Fruit fly (Drosophila melanogaster) whole organism, prepupa: Measurements from ENCODE around the gene CG43054.

Source experiments
- CG10669 ChIP-seq: fragments of 200-800 bp; sonication (Bioruptor generic); optimal IDR thresholded peaks from 3 replicates; lab custom pipeline; 2018; ENCODE audit warnings: missing biosample characterization, mild to moderate bottlenecking, missing genetic modification characterization, moderate library complexity
- CG11294 ChIP-seq: fragments of 200-800 bp; sonication (Bioruptor generic); IDR thresholded peaks from 2 replicates; pipeline ENCODE4 v1.3.6; 2022; ENCODE audit warnings: missing biosample characterization, missing genetic modification characterization
- CG1621 ChIP-seq: fragments of 200-800 bp; sonication (Bioruptor generic); optimal IDR thresholded peaks from 3 replicates; lab custom pipeline; 2018; ENCODE audit warnings: missing biosample characterization, mild to moderate bottlenecking, missing genetic modification characterization
- CG16779 ChIP-seq: fragments of 200-800 bp; sonication (Bioruptor generic); optimal IDR thresholded peaks from 3 replicates; lab custom pipeline; 2017; ENCODE audit warnings: missing biosample characterization, mild to moderate bottlenecking, missing genetic modification characterization
- CG3919 ChIP-seq: fragments of 200-800 bp; sonication (Bioruptor generic); optimal IDR thresholded peaks from 3 replicates; lab custom pipeline; 2016; ENCODE audit warnings: missing biosample characterization, missing genetic modification characterization
- CG6276 ChIP-seq: fragments of 200-800 bp; sonication (Bioruptor generic); optimal IDR thresholded peaks from 2 replicates; lab custom pipeline; 2017; ENCODE audit warnings: missing biosample characterization, mild to moderate bottlenecking, missing genetic modification characterization
- Ets96B ChIP-seq: fragments of 200-800 bp; optimal IDR thresholded peaks from 2 replicates; lab custom pipeline; 2019; ENCODE audit warnings: missing biosample characterization, mild to moderate bottlenecking, missing genetic modification characterization, moderate library complexity
- Gug ChIP-seq: fragments of 200-800 bp; sonication (Bioruptor generic); IDR thresholded peaks from 2 replicates; pipeline ENCODE4 v1.3.6; 2022; ENCODE audit warnings: missing biosample characterization, missing genetic modification characterization
- Smox ChIP-seq: fragments of 200-800 bp; sonication (Bioruptor generic); optimal IDR thresholded peaks from 3 replicates; lab custom pipeline; 2016; ENCODE audit warnings: missing biosample characterization, missing genetic modification characterization
- pdm3 ChIP-seq: fragments of 200-800 bp; sonication (Bioruptor generic); optimal IDR thresholded peaks from 3 replicates; lab custom pipeline; 2016; ENCODE audit warnings: missing biosample characterization, missing genetic modification characterization

dm6 chr2L:17586750-17587149 is 40.9 kb upstream of the CG43054 start:
- TF ChIP-seq Smox (GFP tag; lab: Kevin White, UChicago) (no peak), Gug (GFP tag; lab: Robert Waterston, UW) (no peak), CG1621 (tag; lab: Kevin White, UChicago) (no peak), pdm3 (GFP tag; lab: Kevin White, UChicago) (no peak), CG6276 (no peak), Ets96B (tag; lab: Kevin White, UChicago) (no peak), CG10669 (GFP tag; lab: Kevin White, UChicago) (no peak), CG3919 (GFP tag; lab: Kevin White, UChicago) (no peak), CG16779 (tag; lab: Kevin White, UChicago) (no peak), CG11294 (GFP tag; lab: Robert Waterston, UW) (no peak)
